Worm (Caenorhabditis elegans): ENCODE results near the gene set-21.

- no peak for TF ChIP-seq unc-62 (GFP tag; optimal IDR thresholded peaks at IDR 0.05)
- no peak for TF ChIP-seq nhr-23 (tag; optimal IDR thresholded peaks at IDR 0.05)
- TF ChIP-seq ztf-11 (tag; optimal IDR thresholded peaks at IDR 0.05) = no peak
- no peak for TF ChIP-seq zag-1 (tag; optimal IDR thresholded peaks at IDR 0.05)
- no peak for TF ChIP-seq elt-1 (tag; optimal IDR thresholded peaks at IDR 0.05)
These were observed 3.4 kb downstream of the set-21 start, which contains the start of gene ell-1 for ce11 chrIV:4393942-4394460.
